Worm (Caenorhabditis elegans): Measurements from ENCODE around the gene T19D2.13.

DNA sequence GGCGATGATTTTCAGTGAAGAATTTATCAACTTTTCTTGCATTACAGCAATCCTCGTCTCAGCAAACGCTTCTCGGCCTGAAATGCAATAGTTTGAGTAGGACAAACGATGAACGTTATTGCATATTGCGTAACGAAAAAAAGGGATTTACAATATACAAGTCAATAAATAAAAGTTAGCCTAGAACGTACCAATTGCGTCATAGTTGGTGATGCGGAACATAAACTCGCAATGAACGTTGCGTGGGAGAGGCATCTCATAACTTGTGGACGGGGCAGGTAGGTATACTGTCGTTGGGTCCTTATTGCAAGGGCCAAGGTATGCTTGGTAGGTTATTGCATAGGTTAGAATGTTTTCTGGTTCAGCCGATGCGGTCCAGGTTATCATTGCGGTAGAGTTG is 28.6 kb upstream of the T19D2.13 start:
- TF ChIP-seq F57A8.1 (GFP tag; optimal IDR thresholded peaks at IDR 0.05) = no peak
- no peak for TF ChIP-seq aptf-3 (GFP tag; IDR thresholded peaks at IDR 0.05)
- TF ChIP-seq F10E7.11 (tag; optimal IDR thresholded peaks at IDR 0.05) = no peak
- no peak for TF ChIP-seq dpff-1 (tag; optimal IDR thresholded peaks at IDR 0.05)
- no peak for TF ChIP-seq snpc-1.1 (tag; optimal IDR thresholded peaks at IDR 0.05; ENCODE audit: insufficient read depth)

Data from whole organism, young adult.